Worm (Caenorhabditis elegans) whole organism, young adult: ENCODE data around the gene xpo-3.

ENCODE experiments used
- B0261.1 ChIP-seq: sonication (generic microtip); optimal IDR thresholded peaks from 2 replicates; lab custom pipeline; 2016; ENCODE audit warnings: mild to moderate bottlenecking, missing genetic modification characterization, moderate library complexity, missing compliant biosample characterization
- K11D2.4 ChIP-seq: fragments of 200-800 bp; sonication (Bioruptor generic); IDR thresholded peaks from 2 replicates; pipeline ENCODE4 v1.3.6; 2022; ENCODE audit warnings: missing genetic modification reagents, missing genetic modification characterization, missing compliant biosample characterization
- ama-1 ChIP-seq, 3 experiments: fragments of 150-350 bp in 1 of 3; sonication (generic microtip) in 2 of 3; optimal IDR thresholded peaks; 2 replicates each; lab custom pipeline; 2014 to 2018; ENCODE audit warnings: missing biosample characterization in 2 of 3, missing genetic modification characterization in 2 of 3, missing genetic modification reagents in 2 of 3
- ceh-91 ChIP-seq: fragments of 200-800 bp; sonication (Bioruptor generic); IDR thresholded peaks from 2 replicates; pipeline ENCODE4 v1.3.6; 2022; ENCODE audit warnings: missing genetic modification reagents, missing genetic modification characterization, missing compliant biosample characterization
- him-1 ChIP-seq: sonication (generic microtip); optimal IDR thresholded peaks from 2 replicates; lab custom pipeline; 2016; ENCODE audit warnings: missing genotype, missing genetic modification reagents, missing genetic modification characterization, missing compliant biosample characterization
- lag-1 ChIP-seq: fragments of 200-800 bp; sonication (Bioruptor generic); IDR thresholded peaks from 2 replicates; pipeline ENCODE4 v1.3.6; 2022; ENCODE audit warnings: missing genetic modification reagents, missing genetic modification characterization, missing compliant biosample characterization
- lin-40 ChIP-seq: sonication (generic microtip); optimal IDR thresholded peaks from 2 replicates; lab custom pipeline; 2016; ENCODE audit warnings: missing genetic modification characterization, mild to moderate bottlenecking, missing compliant biosample characterization, missing genotype, missing genetic modification reagents
- mcd-1 ChIP-seq: fragments of 200-800 bp; sonication (Bioruptor generic); IDR thresholded peaks from 2 replicates; pipeline ENCODE4 v1.3.6; 2022; ENCODE audit warnings: missing genetic modification reagents, missing genetic modification characterization, missing compliant biosample characterization
- pha-4 ChIP-seq: fragments of 150-350 bp; sonication (generic microtip); optimal IDR thresholded peaks from 2 replicates; lab custom pipeline; 2014; ENCODE audit warnings: missing biosample characterization, missing genetic modification reagents, missing genetic modification characterization
- repo-1 ChIP-seq: sonication (generic microtip); optimal IDR thresholded peaks from 2 replicates; lab custom pipeline; 2017; ENCODE audit warnings: mild to moderate bottlenecking, missing genetic modification characterization, missing compliant biosample characterization
- sdz-38 ChIP-seq: sonication (generic microtip); optimal IDR thresholded peaks from 2 replicates; lab custom pipeline; 2016; ENCODE audit warnings: missing genotype, missing genetic modification characterization, missing compliant biosample characterization
- ztf-18 ChIP-seq: sonication (generic microtip); optimal IDR thresholded peaks from 2 replicates; lab custom pipeline; 2016; ENCODE audit warnings: missing genotype, mild to moderate bottlenecking, missing genetic modification characterization, missing compliant biosample characterization

DNA sequence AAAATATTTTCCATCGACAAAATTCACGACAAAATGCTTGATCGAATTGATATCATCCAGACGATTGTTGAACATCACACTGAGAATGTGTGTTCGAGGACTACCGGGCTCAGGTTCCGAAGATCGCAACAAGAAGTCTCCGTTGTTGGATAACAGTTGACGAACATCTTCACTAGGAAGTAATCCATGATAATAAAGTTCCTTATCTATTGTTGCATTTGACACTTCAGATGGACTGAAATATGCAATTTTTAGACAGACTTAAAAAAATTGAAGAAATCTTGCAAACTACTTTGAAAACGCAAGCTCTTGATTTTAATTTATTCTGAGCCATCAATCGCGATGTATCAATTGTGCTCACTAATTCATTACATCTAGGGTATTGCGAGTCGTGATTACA, 46.6 kb downstream of the xpo-3 start:
- TF ChIP-seq K11D2.4 (GFP tag; lab: Robert Waterston, UW) (no peak), ztf-18 (tag; lab: Kevin White, UChicago) (no peak), ama-1 (optimal IDR thresholded peaks at IDR 0.05; lab: Kevin White, UChicago) (no peak), ama-1 (GFP tag; optimal IDR thresholded peaks at IDR 0.05; lab: Kevin White, UChicago) (no peak), ceh-91 (GFP tag; lab: Robert Waterston, UW) (no peak), mcd-1 (GFP tag; lab: Robert Waterston, UW) (no peak), him-1 (tag; lab: Kevin White, UChicago) (no peak), pha-4 (tag; lab: Kevin White, UChicago) (no peak), repo-1 (tag; lab: Kevin White, UChicago) (no peak), lin-40 (no peak), lag-1 (GFP tag; lab: Robert Waterston, UW) (no peak), sdz-38 (tag; lab: Kevin White, UChicago) (no peak), B0261.1 (no peak)
